Worm (Caenorhabditis elegans): Measurements from ENCODE around the gene ced-5.
A peak's percentile ranks its signal among the peaks of the same experiment; 100 is the strongest.

Gene ced-5

DNA sequence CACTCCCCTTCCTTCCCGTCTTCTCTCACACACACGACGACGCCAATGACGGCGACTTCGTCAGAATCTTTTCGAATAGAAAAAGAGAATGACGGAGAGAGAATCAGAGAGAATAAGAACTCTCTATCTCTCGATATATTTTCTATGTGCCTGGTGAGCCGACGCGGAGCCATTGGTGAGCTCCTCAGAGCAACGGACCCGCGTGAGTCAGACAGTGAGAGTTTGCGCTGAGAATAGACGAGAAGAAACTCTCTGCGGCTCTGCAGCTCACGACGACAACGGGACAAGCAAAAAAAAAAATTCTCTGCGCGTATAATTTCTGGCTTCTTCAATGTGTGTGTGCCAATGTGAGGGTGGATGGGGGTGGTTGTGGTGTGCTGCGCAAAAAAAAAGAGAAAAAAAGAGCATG is 16.0 kb downstream of the ced-5 start (continued):
- TF ChIP-seq egl-27 (tag; optimal IDR thresholded peaks at IDR 0.05) (no peak), aly-2 (tag; optimal IDR thresholded peaks at IDR 0.05) (no peak), fkh-10 (GFP tag; optimal IDR thresholded peaks at IDR 0.05) (peak; percentile 58), unc-62 (GFP tag; optimal IDR thresholded peaks at IDR 0.05) (no peak), sea-2 (GFP tag; optimal IDR thresholded peaks at IDR 0.05) (no peak), egl-5 (tag; optimal IDR thresholded peaks at IDR 0.05) (peak; percentile 21), ztf-11 (tag; optimal IDR thresholded peaks at IDR 0.05) (no peak), lsy-12 (tag; optimal IDR thresholded peaks at IDR 0.05) (no peak), mdl-1 (tag; optimal IDR thresholded peaks at IDR 0.05) (no peak)

ce11 chrIV:10500481-10500880 is 16.6 kb downstream of the ced-5 start:
- TF ChIP-seq nhr-237 (tag; optimal IDR thresholded peaks at IDR 0.05) (no peak), skn-1 (tag; optimal IDR thresholded peaks at IDR 0.05) (no peak), ZK546.5 (tag; optimal IDR thresholded peaks at IDR 0.05) (no peak), lin-39 (tag; optimal IDR thresholded peaks at IDR 0.05) (no peak), nhr-25 (tag; optimal IDR thresholded peaks at IDR 0.05) (no peak), nfya-1 (tag; optimal IDR thresholded peaks at IDR 0.05; ENCODE audit: insufficient read depth) (no peak), fkh-2 (tag; optimal IDR thresholded peaks at IDR 0.05) (no peak), nhr-77 (tag; optimal IDR thresholded peaks at IDR 0.05) (no peak)

DNA sequence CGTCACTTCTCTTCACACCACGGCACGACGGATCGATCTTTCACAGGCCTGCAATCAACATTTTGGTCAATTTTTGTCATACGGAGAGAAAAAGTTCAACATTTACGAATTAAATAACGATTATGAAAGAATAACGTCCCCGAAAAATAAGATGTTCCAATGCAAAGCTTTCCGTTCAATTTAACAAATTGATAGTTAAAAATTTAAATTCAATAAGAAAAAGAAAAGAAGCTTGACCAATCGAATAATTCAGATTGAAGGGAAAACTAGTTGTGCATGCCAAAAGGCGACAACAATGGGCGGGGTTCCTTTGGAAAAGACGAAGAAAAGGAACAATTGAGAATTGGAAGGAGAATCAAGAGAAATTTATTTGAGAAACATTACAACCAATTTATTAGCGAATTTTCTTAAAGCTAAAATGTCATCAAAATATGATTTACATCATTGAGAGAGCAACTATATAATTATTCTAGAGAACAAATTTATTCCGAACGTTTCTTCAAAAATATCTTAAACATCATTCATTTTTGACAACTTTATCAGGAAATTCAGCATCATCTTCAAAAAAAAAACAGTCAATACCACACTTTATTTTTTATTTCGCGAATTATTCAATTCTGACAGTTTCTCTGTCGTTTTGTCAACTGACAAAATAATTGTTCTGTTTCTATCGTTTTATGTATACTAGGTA is 17.8 kb downstream of the ced-5 start, which contains the start of gene tax-6:
TSS of gene tax-6 (minus strand) at position 51 of the 691 bp plus-strand sequence.
- TF ChIP-seq pha-4 (tag; optimal IDR thresholded peaks at IDR 0.05): no peak
- no peak for TF ChIP-seq elt-3 (tag; optimal IDR thresholded peaks at IDR 0.05)
- no peak for TF ChIP-seq mdl-1 (tag; optimal IDR thresholded peaks at IDR 0.05)
- TF ChIP-seq nhr-25 (tag; optimal IDR thresholded peaks at IDR 0.05): no peak
- no peak for TF ChIP-seq ceh-82 (tag; optimal IDR thresholded peaks at IDR 0.05)
- no peak for TF ChIP-seq unc-62 (GFP tag; optimal IDR thresholded peaks at IDR 0.05)
- no peak for TF ChIP-seq ama-1 (optimal IDR thresholded peaks at IDR 0.05)
- TF ChIP-seq ZK546.5 (tag; optimal IDR thresholded peaks at IDR 0.05): no peak
- TF ChIP-seq lin-39 (tag; optimal IDR thresholded peaks at IDR 0.05): no peak
- TF ChIP-seq ceh-9 (tag; optimal IDR thresholded peaks at IDR 0.05): no peak

DNA sequence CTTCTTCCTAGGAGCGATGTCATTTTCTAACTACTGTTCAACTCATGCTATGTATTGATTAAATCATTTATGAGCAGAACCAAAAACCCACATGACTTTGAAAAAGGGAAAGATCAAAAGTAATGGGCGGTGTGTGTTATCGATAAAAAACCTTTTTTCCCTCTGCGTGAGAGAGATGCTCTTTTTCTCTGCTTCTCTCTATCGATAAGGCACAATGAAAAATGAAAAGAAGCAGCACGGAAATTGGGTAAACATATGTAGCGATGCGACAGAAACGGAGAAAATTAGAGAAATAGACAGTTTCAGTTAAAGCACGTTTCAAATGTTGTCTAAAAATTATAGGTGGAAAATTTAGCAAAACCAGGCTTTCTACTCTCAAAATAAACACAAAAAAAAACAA is 18.4 kb downstream of the ced-5 start:
- no peak for TF ChIP-seq aly-2 (tag; optimal IDR thresholded peaks at IDR 0.05)
- TF ChIP-seq ceh-82 (tag; optimal IDR thresholded peaks at IDR 0.05): no peak
- no peak for TF ChIP-seq unc-39 (tag; optimal IDR thresholded peaks at IDR 0.05)
- peak; percentile 88 for TF ChIP-seq elt-2 (tag; optimal IDR thresholded peaks at IDR 0.05)
- TF ChIP-seq egl-5 (tag; optimal IDR thresholded peaks at IDR 0.05): peak; percentile 45
- TF ChIP-seq nhr-237 (tag; optimal IDR thresholded peaks at IDR 0.05): no peak
- no peak for TF ChIP-seq nhr-23 (tag; optimal IDR thresholded peaks at IDR 0.05)
- no peak for TF ChIP-seq R02D3.7 (tag; optimal IDR thresholded peaks at IDR 0.05)
- peak; percentile 76 for TF ChIP-seq skn-1 (tag; optimal IDR thresholded peaks at IDR 0.05)
- no peak for TF ChIP-seq egl-27 (tag; optimal IDR thresholded peaks at IDR 0.05)
- peak; percentile 60 for TF ChIP-seq mdl-1 (tag; optimal IDR thresholded peaks at IDR 0.05)
- TF ChIP-seq nhr-67 (tag; optimal IDR thresholded peaks at IDR 0.05): no peak
- peak; percentile 59 for TF ChIP-seq ceh-28 (tag; optimal IDR thresholded peaks at IDR 0.05)
- TF ChIP-seq snpc-4 (tag; optimal IDR thresholded peaks at IDR 0.05): no peak
- TF ChIP-seq jun-1 (tag; optimal IDR thresholded peaks at IDR 0.05): peak; percentile 54
- TF ChIP-seq nhr-11 (tag; optimal IDR thresholded peaks at IDR 0.05): peak; percentile 20
- TF ChIP-seq nhr-28 (tag; optimal IDR thresholded peaks at IDR 0.05): no peak
- peak; percentile 97 for TF ChIP-seq pqm-1 (tag; optimal IDR thresholded peaks at IDR 0.05)
- TF ChIP-seq mml-1 (tag; optimal IDR thresholded peaks at IDR 0.05): no peak
- no peak for TF ChIP-seq nhr-12 (tag; optimal IDR thresholded peaks at IDR 0.05)
- peak; percentile 59 for TF ChIP-seq nfya-1 (tag; optimal IDR thresholded peaks at IDR 0.05; ENCODE audit: insufficient read depth)
- TF ChIP-seq ztf-11 (tag; optimal IDR thresholded peaks at IDR 0.05): no peak
- TF ChIP-seq ama-1 (optimal IDR thresholded peaks at IDR 0.05): peak; percentile 29
- peak; percentile 96 for TF ChIP-seq pha-4 (tag; optimal IDR thresholded peaks at IDR 0.05)
